Fruit fly (Drosophila melanogaster) whole organism, embryonic: Measurements from ENCODE around the gene fzy.

Experiments used
- Antp ChIP-seq: fragments of 200-800 bp; sonication (Bioruptor generic); optimal IDR thresholded peaks from 3 replicates; lab custom pipeline; 2016; ENCODE audit warnings: missing biosample characterization, missing genetic modification characterization
- B-H2 ChIP-seq: fragments of 200-800 bp; sonication (Bioruptor generic); optimal IDR thresholded peaks from 2 replicates; lab custom pipeline; 2018; ENCODE audit warnings: missing biosample characterization, mild to moderate bottlenecking, missing genetic modification characterization
- Bgb ChIP-seq: fragments of 200-800 bp; sonication (Bioruptor generic); IDR thresholded peaks from 2 replicates; pipeline ENCODE4 v1.3.6; 2022; ENCODE audit warnings: missing biosample characterization, missing genetic modification characterization; ENCODE audit not compliant: partially characterized antibody
- CG11504 ChIP-seq: fragments of 200-800 bp; sonication (Bioruptor generic); optimal IDR thresholded peaks from 3 replicates; lab custom pipeline; 2019; ENCODE audit warnings: missing biosample characterization, mild to moderate bottlenecking, missing genetic modification characterization, moderate library complexity
- CG12391 ChIP-seq: fragments of 200-800 bp; sonication (Bioruptor generic); optimal IDR thresholded peaks from 3 replicates; lab custom pipeline; 2018; ENCODE audit warnings: missing biosample characterization, mild to moderate bottlenecking, missing genetic modification characterization, moderate library complexity
- CG13424 ChIP-seq: fragments of 200-800 bp; sonication (Bioruptor generic); optimal IDR thresholded peaks from 2 replicates; lab custom pipeline; 2019; ENCODE audit warnings: missing biosample characterization, mild to moderate bottlenecking, missing genetic modification characterization, moderate library complexity
- CG14710 ChIP-seq: fragments of 200-800 bp; sonication (Bioruptor generic); optimal IDR thresholded peaks from 3 replicates; lab custom pipeline; 2019; ENCODE audit warnings: missing biosample characterization, mild to moderate bottlenecking, missing genetic modification characterization, moderate library complexity
- CG15269 ChIP-seq: fragments of 200-800 bp; sonication (Bioruptor generic); optimal IDR thresholded peaks from 2 replicates; lab custom pipeline; 2018; ENCODE audit warnings: missing biosample characterization, mild to moderate bottlenecking, missing genetic modification characterization, moderate library complexity
- CG1602 ChIP-seq: fragments of 200-800 bp; sonication (Bioruptor generic); optimal IDR thresholded peaks from 3 replicates; lab custom pipeline; 2016; ENCODE audit warnings: missing biosample characterization, missing genetic modification characterization
- CG16779 ChIP-seq: fragments of 200-800 bp; sonication (Bioruptor generic); IDR thresholded peaks from 2 replicates; pipeline ENCODE4 v1.3.6; 2022; ENCODE audit warnings: missing biosample characterization, missing genetic modification characterization
- CG17361 ChIP-seq: fragments of 200-800 bp; sonication (Bioruptor generic); IDR thresholded peaks from 3 replicates; pipeline ENCODE4 v1.3.6; 2022; ENCODE audit warnings: missing biosample characterization, missing genetic modification characterization
- CG18476 ChIP-seq: fragments of 200-800 bp; sonication (Bioruptor generic); optimal IDR thresholded peaks from 2 replicates; lab custom pipeline; 2016; ENCODE audit warnings: missing biosample characterization, mild to moderate bottlenecking, missing genetic modification characterization
- CG2678 ChIP-seq: fragments of 200-800 bp; sonication (Bioruptor generic); optimal IDR thresholded peaks from 3 replicates; lab custom pipeline; 2019; ENCODE audit warnings: missing biosample characterization, mild to moderate bottlenecking, missing genetic modification characterization, moderate library complexity
- CG33557 ChIP-seq: fragments of 200-800 bp; sonication (Bioruptor generic); optimal IDR thresholded peaks from 2 replicates; lab custom pipeline; 2019; ENCODE audit warnings: missing biosample characterization, mild to moderate bottlenecking, missing genetic modification characterization, moderate library complexity
- CG3847 ChIP-seq: fragments of 200-800 bp; sonication (Bioruptor generic); IDR thresholded peaks from 2 replicates; pipeline ENCODE4 v1.3.6; 2022; ENCODE audit warnings: missing biosample characterization, missing genetic modification characterization
- CG4282 ChIP-seq: fragments of 200-800 bp; sonication (Bioruptor generic); optimal IDR thresholded peaks from 2 replicates; lab custom pipeline; 2016; ENCODE audit warnings: missing biosample characterization, missing genetic modification characterization
- CG4424 ChIP-seq: fragments of 200-800 bp; sonication (Bioruptor generic); optimal IDR thresholded peaks from 3 replicates; lab custom pipeline; 2016; ENCODE audit warnings: missing biosample characterization, missing genetic modification characterization
- CG4854 ChIP-seq: fragments of 200-800 bp; sonication (Bioruptor generic); optimal IDR thresholded peaks from 2 replicates; lab custom pipeline; 2016; ENCODE audit warnings: missing biosample characterization, missing genetic modification characterization, inconsistent platforms
- CG5245 ChIP-seq: fragments of 200-800 bp; sonication (Bioruptor generic); optimal IDR thresholded peaks from 3 replicates; lab custom pipeline; 2016; ENCODE audit warnings: missing biosample characterization, missing genetic modification characterization
- CG6765 ChIP-seq: fragments of 200-800 bp; sonication (Bioruptor generic); optimal IDR thresholded peaks from 3 replicates; lab custom pipeline; 2017; ENCODE audit warnings: missing biosample characterization, mild to moderate bottlenecking, missing genetic modification characterization
- CG7745 ChIP-seq: fragments of 200-800 bp; sonication (Bioruptor generic); optimal IDR thresholded peaks from 2 replicates; lab custom pipeline; 2018; ENCODE audit warnings: missing biosample characterization, mild to moderate bottlenecking, missing genetic modification characterization, moderate library complexity
- CG9215 ChIP-seq: fragments of 200-800 bp; sonication (Bioruptor generic); IDR thresholded peaks from 2 replicates; pipeline ENCODE4 v1.3.6; 2022; ENCODE audit warnings: missing biosample characterization, missing genetic modification characterization
- CG9797 ChIP-seq: fragments of 200-800 bp; sonication (Bioruptor generic); optimal IDR thresholded peaks from 3 replicates; lab custom pipeline; 2018; ENCODE audit warnings: missing biosample characterization, mild to moderate bottlenecking, missing genetic modification characterization
- CHES-1-like ChIP-seq: fragments of 200-800 bp; sonication (Bioruptor generic); optimal IDR thresholded peaks from 2 replicates; lab custom pipeline; 2016; ENCODE audit warnings: missing biosample characterization, missing genetic modification characterization
- Camta ChIP-seq: fragments of 200-800 bp; sonication (Bioruptor generic); optimal IDR thresholded peaks from 2 replicates; lab custom pipeline; 2016; ENCODE audit warnings: missing biosample characterization, missing genetic modification characterization
- D19A ChIP-seq: fragments of 200-800 bp; optimal IDR thresholded peaks from 3 replicates; lab custom pipeline; 2019; ENCODE audit warnings: missing biosample characterization, mild to moderate bottlenecking, missing genetic modification characterization, moderate library complexity
- Hmr ChIP-seq: fragments of 200-800 bp; sonication (Bioruptor generic); optimal IDR thresholded peaks from 3 replicates; lab custom pipeline; 2017; ENCODE audit warnings: mild to moderate bottlenecking, missing biosample characterization, missing genetic modification reagents, missing genetic modification characterization
- Hr39 ChIP-seq: fragments of >200 bp; optimal IDR thresholded peaks from 2 replicates; lab custom pipeline; 2017
- Lim3 ChIP-seq: fragments of 200-800 bp; sonication (Bioruptor generic); IDR thresholded peaks from 2 replicates; pipeline ENCODE4 v1.3.6; 2022; ENCODE audit warnings: missing biosample characterization, missing genetic modification characterization
- Nf-YA ChIP-seq: fragments of 200-800 bp; sonication (Bioruptor generic); IDR thresholded peaks from 2 replicates; pipeline ENCODE4 v1.3.6; 2022; ENCODE audit warnings: missing biosample characterization, missing genetic modification characterization
- aop ChIP-seq: fragments of 200-800 bp; sonication (Bioruptor generic); IDR thresholded peaks from 2 replicates; pipeline ENCODE4 v1.3.6; 2022; ENCODE audit warnings: missing biosample characterization, missing genetic modification characterization
- bab2 ChIP-seq: fragments of 200-800 bp; sonication (Bioruptor generic); optimal IDR thresholded peaks from 2 replicates; lab custom pipeline; 2016; ENCODE audit warnings: missing biosample characterization, missing genetic modification characterization
- cad ChIP-seq: fragments of >200 bp; optimal IDR thresholded peaks from 2 replicates; lab custom pipeline; 2017; ENCODE audit warnings: missing biosample characterization, missing genetic modification characterization
- cg ChIP-seq: fragments of 200-800 bp; sonication (Bioruptor generic); optimal IDR thresholded peaks from 3 replicates; lab custom pipeline; 2019; ENCODE audit warnings: missing biosample characterization, mild to moderate bottlenecking, missing genetic modification characterization, moderate library complexity
- corto ChIP-seq: fragments of 200-800 bp; sonication (Bioruptor generic); optimal IDR thresholded peaks from 2 replicates; lab custom pipeline; 2016; ENCODE audit warnings: missing biosample characterization, mild to moderate bottlenecking, missing genetic modification characterization, moderate library complexity
- crp ChIP-seq, 2 experiments: fragments of 200-800 bp; sonication (Bioruptor generic); optimal IDR thresholded peaks; 2 replicates in 1 of 2; 3 replicates in 1 of 2; lab custom pipeline; 2017; ENCODE audit warnings: missing biosample characterization in 2 of 2, missing genetic modification characterization in 2 of 2, mild to moderate bottlenecking in 1 of 2, moderate library complexity in 1 of 2
- dmrt11E ChIP-seq: fragments of 200-800 bp; sonication (Bioruptor generic); optimal IDR thresholded peaks from 3 replicates; lab custom pipeline; 2018; ENCODE audit warnings: missing biosample characterization, mild to moderate bottlenecking, missing genetic modification characterization, moderate library complexity
- dmrt99B ChIP-seq: fragments of 200-800 bp; sonication (Bioruptor generic); optimal IDR thresholded peaks from 2 replicates; lab custom pipeline; 2018; ENCODE audit warnings: missing biosample characterization, mild to moderate bottlenecking, missing genetic modification characterization, moderate library complexity
- dpn ChIP-seq, 2 experiments: fragments of 200-800 bp; sonication (Bioruptor generic); optimal IDR thresholded peaks; 3 replicates each; lab custom pipeline; 2016; ENCODE audit warnings: missing biosample characterization in 2 of 2, missing genetic modification characterization in 2 of 2
- fu2 ChIP-seq: fragments of 200-800 bp; sonication (Bioruptor generic); optimal IDR thresholded peaks from 2 replicates; lab custom pipeline; 2016; ENCODE audit warnings: missing biosample characterization, missing genetic modification characterization
- grn ChIP-seq: fragments of 200-800 bp; sonication (Bioruptor generic); optimal IDR thresholded peaks from 3 replicates; lab custom pipeline; 2017; ENCODE audit warnings: missing biosample characterization, missing genetic modification characterization
- kni ChIP-seq: fragments of 200-800 bp; sonication (Bioruptor generic); optimal IDR thresholded peaks from 3 replicates; lab custom pipeline; 2017; ENCODE audit warnings: mild to moderate bottlenecking, missing biosample characterization, missing genetic modification reagents, missing genetic modification characterization
- nau ChIP-seq: fragments of 200-800 bp; sonication (Bioruptor generic); optimal IDR thresholded peaks from 3 replicates; lab custom pipeline; 2017; ENCODE audit warnings: missing biosample characterization, mild to moderate bottlenecking, missing genetic modification characterization, missing genetic modification reagents
- nom ChIP-seq: fragments of 200-800 bp; sonication (Bioruptor generic); optimal IDR thresholded peaks from 2 replicates; lab custom pipeline; 2017; ENCODE audit warnings: missing biosample characterization, missing genetic modification characterization, mild to moderate bottlenecking, moderate library complexity, missing genetic modification reagents
- odd ChIP-seq: fragments of 200-800 bp; sonication (Bioruptor generic); optimal IDR thresholded peaks from 2 replicates; lab custom pipeline; 2017; ENCODE audit warnings: missing biosample characterization, mild to moderate bottlenecking, missing genetic modification characterization
- phol ChIP-seq: fragments of 200-800 bp; sonication (Bioruptor generic); optimal IDR thresholded peaks from 3 replicates; lab custom pipeline; 2018; ENCODE audit warnings: missing biosample characterization, mild to moderate bottlenecking, missing genetic modification characterization, moderate library complexity
- scrt ChIP-seq: fragments of 200-800 bp; sonication (Bioruptor generic); optimal IDR thresholded peaks from 2 replicates; lab custom pipeline; 2018; ENCODE audit warnings: missing biosample characterization, mild to moderate bottlenecking, missing genetic modification characterization, moderate library complexity
- seq ChIP-seq: fragments of 200-800 bp; sonication (Bioruptor generic); IDR thresholded peaks from 2 replicates; pipeline ENCODE4 v1.3.6; 2022; ENCODE audit warnings: missing biosample characterization, missing genetic modification characterization
- vvl ChIP-seq: fragments of 200-800 bp; sonication (Bioruptor generic); IDR thresholded peaks from 2 replicates; pipeline ENCODE4 v1.3.6; 2022; ENCODE audit warnings: missing biosample characterization, missing genetic modification characterization

Gene fzy

DNA sequence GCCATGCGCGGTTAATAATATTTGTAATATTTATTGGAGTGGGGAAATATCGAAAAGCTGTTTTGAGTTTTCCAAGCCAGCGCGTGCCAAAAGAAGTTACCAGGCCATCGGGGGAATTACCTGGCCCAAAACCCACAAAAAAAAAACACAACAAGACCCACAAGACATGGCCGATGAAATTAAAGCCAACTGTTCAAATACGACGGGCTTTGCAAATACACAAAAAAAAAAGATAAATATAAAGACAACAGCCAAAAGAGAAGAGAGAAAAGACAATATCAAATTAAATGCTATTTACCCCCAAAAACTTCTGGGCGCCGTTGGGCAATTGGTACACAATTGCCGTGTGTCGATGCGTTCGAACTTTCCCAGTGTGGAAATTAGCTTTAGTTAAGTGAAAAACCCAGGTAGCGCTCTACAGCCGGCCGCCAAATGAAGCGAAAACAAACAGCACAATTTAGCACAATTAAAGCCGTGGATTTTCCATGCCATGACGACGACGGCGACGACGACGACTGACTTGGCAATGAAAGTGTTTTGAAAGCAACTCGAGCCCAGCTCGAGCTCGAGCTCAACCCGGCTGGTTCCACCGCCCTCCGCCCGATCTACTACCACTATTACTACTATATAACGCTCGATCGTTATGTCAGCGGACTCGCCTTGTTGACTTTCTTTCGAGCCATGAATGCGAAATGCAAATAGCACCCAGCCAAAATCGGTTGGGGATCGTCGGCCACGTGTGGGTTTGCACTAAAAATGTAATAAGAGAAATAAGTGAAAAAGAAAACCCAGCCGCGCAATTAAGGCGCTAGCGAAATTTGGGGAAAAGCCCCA is 7.2 kb downstream of the fzy start (continued):
- no peak for TF ChIP-seq CG33557 (GFP tag; lab: Kevin White, UChicago)
- TF ChIP-seq fu2 = no peak
- no peak for TF ChIP-seq CG17361 (GFP tag; lab: Robert Waterston, UW)
- peak; percentile 30 for TF ChIP-seq scrt (GFP tag; lab: Kevin White, UChicago)
- TF ChIP-seq CG16779 (GFP tag; lab: Robert Waterston, UW) = no peak
- TF ChIP-seq CG1602 (GFP tag; lab: Kevin White, UChicago) = no peak
- TF ChIP-seq phol (tag; lab: Kevin White, UChicago) = no peak
- TF ChIP-seq nau (GFP tag; lab: Kevin White, UChicago) = peak; percentile 14
- TF ChIP-seq CG2678 = peak; percentile 64
- no peak for TF ChIP-seq bab2
- no peak for TF ChIP-seq Hr39 (lab: Kevin White, UChicago)
- peak; percentile 13 for TF ChIP-seq grn
- peak; percentile 11 for TF ChIP-seq CHES-1-like (GFP tag; lab: Kevin White, UChicago)
- TF ChIP-seq dmrt99B (tag; lab: Kevin White, UChicago) = peak; percentile 37
- no peak for TF ChIP-seq Antp (GFP tag; lab: Kevin White, UChicago)
- peak; percentile 77 for TF ChIP-seq kni (GFP tag; lab: Kevin White, UChicago)
- no peak for TF ChIP-seq CG9215 (GFP tag; lab: Robert Waterston, UW)
- TF ChIP-seq cg (GFP tag; lab: Kevin White, UChicago) = no peak
- no peak for TF ChIP-seq D19A (tag; lab: Kevin White, UChicago)
- TF ChIP-seq CG18476 = peak; percentile 6
- no peak for TF ChIP-seq Bgb
- no peak for TF ChIP-seq nom (GFP tag; lab: Kevin White, UChicago)
- no peak for TF ChIP-seq dmrt11E (tag; lab: Kevin White, UChicago)
- TF ChIP-seq crp (GFP tag; optimal IDR thresholded peaks at IDR 0.05; lab: Kevin White, UChicago) = no peak
- TF ChIP-seq CG3847 (GFP tag; lab: Robert Waterston, UW) = peak; percentile 34; the same call in 1 of the 2 replicates
- peak; percentile 43 for TF ChIP-seq CG15269
- TF ChIP-seq cad (GFP tag; lab: Kevin White, UChicago) = no peak
- no peak for TF ChIP-seq CG5245 (GFP tag; lab: Kevin White, UChicago)
- TF ChIP-seq corto (GFP tag; lab: Kevin White, UChicago) = no peak
- peak; percentile 50 for TF ChIP-seq CG6765 (GFP tag; lab: Kevin White, UChicago)
- TF ChIP-seq CG4424 (GFP tag; lab: Kevin White, UChicago) = no peak
- no peak for TF ChIP-seq aop (GFP tag; lab: Robert Waterston, UW)
- no peak for TF ChIP-seq CG4282 (GFP tag; lab: Kevin White, UChicago)
- TF ChIP-seq Lim3 (GFP tag; lab: Robert Waterston, UW) = no peak
- TF ChIP-seq CG12391 (tag; lab: Kevin White, UChicago) = peak; percentile 1
- no peak for TF ChIP-seq CG14710
- TF ChIP-seq dpn (GFP tag; optimal IDR thresholded peaks at IDR 0.05; lab: Kevin White, UChicago) = peak; percentile 19 to 39
- TF ChIP-seq vvl (GFP tag; lab: Robert Waterston, UW) = peak; percentile 19; the same call in 1 of the 2 replicates
- no peak for TF ChIP-seq CG4854 (GFP tag; lab: Kevin White, UChicago)
- TF ChIP-seq Nf-YA (GFP tag; lab: Robert Waterston, UW) = peak; percentile 36; the same call in 1 of the 2 replicates
- TF ChIP-seq CG13424 = peak; percentile 26
- TF ChIP-seq Hmr (GFP tag; lab: Kevin White, UChicago) = peak; percentile 82
- TF ChIP-seq CG11504 (tag; lab: Kevin White, UChicago) = peak; percentile 1
- peak; percentile 58 for TF ChIP-seq B-H2
- TF ChIP-seq CG7745 (tag; lab: Kevin White, UChicago) = no peak
- TF ChIP-seq odd = peak; percentile 72
- peak; percentile 56; the same call in 1 of the 2 replicates for TF ChIP-seq seq
- peak; percentile 4 for TF ChIP-seq Camta (GFP tag; lab: Kevin White, UChicago)
- no peak for TF ChIP-seq CG9797
